Fruit fly (Drosophila melanogaster) whole organism, adult: ENCODE measurements around the gene CG13946.

Experiments used
- CG11617 ChIP-seq: fragments of 200-800 bp; sonication (Bioruptor generic); optimal IDR thresholded peaks from 2 replicates; lab custom pipeline; 2017; ENCODE audit warnings: mild to moderate bottlenecking, missing biosample characterization, missing genetic modification reagents, missing genetic modification characterization
- CG12768 ChIP-seq: fragments of 200-800 bp; sonication (Bioruptor generic); optimal IDR thresholded peaks from 2 replicates; lab custom pipeline; 2017; ENCODE audit warnings: missing biosample characterization, missing genetic modification characterization, mild to moderate bottlenecking, moderate library complexity, missing genetic modification reagents
- CG14711 ChIP-seq: fragments of 200-800 bp; sonication (Bioruptor generic); optimal IDR thresholded peaks from 2 replicates; lab custom pipeline; 2018; ENCODE audit warnings: missing biosample characterization, mild to moderate bottlenecking, missing genetic modification characterization, moderate library complexity
- CG1620 ChIP-seq: fragments of 200-800 bp; sonication (Bioruptor generic); optimal IDR thresholded peaks from 2 replicates; lab custom pipeline; 2016; ENCODE audit warnings: missing biosample characterization, missing genetic modification characterization
- CG33017 ChIP-seq: fragments of 200-800 bp; sonication (Bioruptor generic); optimal IDR thresholded peaks from 2 replicates; lab custom pipeline; 2018; ENCODE audit warnings: missing biosample characterization, mild to moderate bottlenecking, missing genetic modification characterization, moderate library complexity
- CG5204 ChIP-seq: fragments of 200-800 bp; sonication (Bioruptor generic); optimal IDR thresholded peaks from 2 replicates; lab custom pipeline; 2016; ENCODE audit warnings: missing biosample characterization, missing genetic modification characterization
- CG7045 ChIP-seq: fragments of 200-800 bp; sonication (Bioruptor generic); optimal IDR thresholded peaks from 2 replicates; lab custom pipeline; 2017; ENCODE audit warnings: missing biosample characterization, mild to moderate bottlenecking, missing genetic modification characterization
- CG7101 ChIP-seq: fragments of 200-800 bp; sonication (Bioruptor generic); optimal IDR thresholded peaks from 2 replicates; lab custom pipeline; 2018; ENCODE audit warnings: missing biosample characterization, mild to moderate bottlenecking, missing genetic modification characterization, moderate library complexity
- Clk ChIP-seq: fragments of 200-800 bp; sonication (Bioruptor generic); optimal IDR thresholded peaks from 2 replicates; lab custom pipeline; 2017; ENCODE audit warnings: missing biosample characterization, missing genetic modification characterization
- Crg-1 ChIP-seq: fragments of 200-800 bp; sonication (Bioruptor generic); optimal IDR thresholded peaks from 2 replicates; lab custom pipeline; 2016; ENCODE audit warnings: missing biosample characterization, missing genetic modification characterization
- Hr96 ChIP-seq: fragments of 200-800 bp; sonication (Bioruptor generic); optimal IDR thresholded peaks from 2 replicates; lab custom pipeline; 2016; ENCODE audit warnings: missing biosample characterization, missing genetic modification characterization
- Mnt ChIP-seq: fragments of 200-800 bp; sonication (Bioruptor generic); optimal IDR thresholded peaks from 2 replicates; lab custom pipeline; 2016; ENCODE audit warnings: missing biosample characterization, mild to moderate bottlenecking, missing genetic modification characterization
- bab1 ChIP-seq: fragments of 200-800 bp; sonication (Bioruptor generic); optimal IDR thresholded peaks from 3 replicates; lab custom pipeline; 2019; ENCODE audit warnings: missing biosample characterization, mild to moderate bottlenecking, missing genetic modification characterization, moderate library complexity
- cic ChIP-seq: fragments of 200-800 bp; sonication (Bioruptor generic); optimal IDR thresholded peaks from 2 replicates; lab custom pipeline; 2017; ENCODE audit warnings: missing biosample characterization, mild to moderate bottlenecking, missing genetic modification characterization, moderate library complexity
- cnc ChIP-seq, 2 experiments: fragments of >200 bp; optimal IDR thresholded peaks; 2 replicates each; lab custom pipeline; 2017
- kay ChIP-seq: fragments of 200-800 bp; sonication (Bioruptor generic); peaks from one replicate; lab custom pipeline; 2016; ENCODE audit warnings: missing biosample characterization, missing genetic modification characterization, borderline replicate concordance
- ovo ChIP-seq: fragments of 200-800 bp; sonication (Bioruptor generic); optimal IDR thresholded peaks from 2 replicates; lab custom pipeline; 2016; ENCODE audit warnings: missing biosample characterization, missing genetic modification characterization
- pad ChIP-seq: fragments of 200-800 bp; sonication (Bioruptor generic); optimal IDR thresholded peaks from 3 replicates; lab custom pipeline; 2017; ENCODE audit warnings: missing biosample characterization, missing genetic modification characterization, mild to moderate bottlenecking, moderate library complexity, missing genetic modification reagents
- tj ChIP-seq: fragments of 200-800 bp; sonication (Bioruptor generic); optimal IDR thresholded peaks from 3 replicates; lab custom pipeline; 2017; ENCODE audit warnings: missing biosample characterization, mild to moderate bottlenecking, missing genetic modification characterization, moderate library complexity
- toe ChIP-seq: fragments of 200-800 bp; sonication (Bioruptor generic); optimal IDR thresholded peaks from 2 replicates; lab custom pipeline; 2016; ENCODE audit warnings: missing biosample characterization, missing genetic modification characterization

Gene CG13946

dm6 chr2L:744295-744694, 32.0 kb upstream of the CG13946 start, which contains the start of gene Eaat2:
Gene Eaat2 (minus strand): TSS chr2L:744395.
- TF ChIP-seq Crg-1 (GFP tag; lab: Kevin White, UChicago) (no peak), CG12768 (GFP tag; lab: Kevin White, UChicago) (no peak), Hr96 (GFP tag; lab: Kevin White, UChicago) (no peak), Mnt (GFP tag; lab: Kevin White, UChicago) (no peak), cnc (optimal IDR thresholded peaks at IDR 0.05; lab: Kevin White, UChicago) (no peak)

dm6 chr2L:745785-746184, 30.6 kb upstream of the CG13946 start:
- TF ChIP-seq Hr96 (GFP tag; lab: Kevin White, UChicago): no peak
- no peak for TF ChIP-seq kay (GFP tag; lab: Kevin White, UChicago)
- TF ChIP-seq pad (GFP tag; lab: Kevin White, UChicago): no peak
- no peak for TF ChIP-seq Clk
- no peak for TF ChIP-seq CG5204 (GFP tag; lab: Kevin White, UChicago)
- TF ChIP-seq CG1620: no peak
- TF ChIP-seq CG11617 (GFP tag; lab: Kevin White, UChicago): no peak
- TF ChIP-seq cnc (optimal IDR thresholded peaks at IDR 0.05; lab: Kevin White, UChicago): no peak
- no peak for TF ChIP-seq ovo
- no peak for TF ChIP-seq CG12768 (GFP tag; lab: Kevin White, UChicago)
- TF ChIP-seq Mnt (GFP tag; lab: Kevin White, UChicago): no peak
- TF ChIP-seq CG33017 (tag; lab: Kevin White, UChicago): no peak
- TF ChIP-seq toe (GFP tag; lab: Kevin White, UChicago): no peak
- no peak for TF ChIP-seq tj (GFP tag; lab: Kevin White, UChicago)
- no peak for TF ChIP-seq CG14711 (tag; lab: Kevin White, UChicago)
- no peak for TF ChIP-seq CG7101 (tag; lab: Kevin White, UChicago)

dm6 chr2L:749645-750044, 26.7 kb upstream of the CG13946 start, which contains the start of gene GABA-B-R3:
Gene GABA-B-R3 (plus strand): TSS chr2L:749945.
- TF ChIP-seq ovo (no peak), Crg-1 (GFP tag; lab: Kevin White, UChicago) (no peak), CG12768 (GFP tag; lab: Kevin White, UChicago) (no peak), Hr96 (GFP tag; lab: Kevin White, UChicago) (no peak), pad (GFP tag; lab: Kevin White, UChicago) (no peak), CG14711 (tag; lab: Kevin White, UChicago) (no peak), Clk (no peak)

dm6 chr2L:750299-750698, 26.0 kb upstream of the CG13946 start:
- TF ChIP-seq CG33017 (tag; lab: Kevin White, UChicago): no peak
- no peak for TF ChIP-seq Hr96 (GFP tag; lab: Kevin White, UChicago)
- no peak for TF ChIP-seq Mnt (GFP tag; lab: Kevin White, UChicago)
- no peak for TF ChIP-seq CG7045
- no peak for TF ChIP-seq CG14711 (tag; lab: Kevin White, UChicago)

dm6 chr2L:773247-773646, 3.1 kb upstream of the CG13946 start, which contains the start of gene CG12506:
Gene CG12506 (plus strand): TSS chr2L:773547.
- TF ChIP-seq toe (GFP tag; lab: Kevin White, UChicago): no peak

dm6 chr2L:779123-779584, 2.8 kb downstream of the CG13946 start, which contains the start of gene CG13947:
Gene CG13947 (plus strand): TSS chr2L:779173.
- no peak for TF ChIP-seq CG7101 (tag; lab: Kevin White, UChicago)
- no peak for TF ChIP-seq kay (GFP tag; lab: Kevin White, UChicago)
- no peak for TF ChIP-seq Crg-1 (GFP tag; lab: Kevin White, UChicago)
- TF ChIP-seq CG33017 (tag; lab: Kevin White, UChicago): no peak
- no peak for TF ChIP-seq pad (GFP tag; lab: Kevin White, UChicago)
- no peak for TF ChIP-seq CG5204 (GFP tag; lab: Kevin White, UChicago)
- TF ChIP-seq CG11617 (GFP tag; lab: Kevin White, UChicago): no peak
- TF ChIP-seq CG1620: no peak
- no peak for TF ChIP-seq CG14711 (tag; lab: Kevin White, UChicago)
- TF ChIP-seq cic (GFP tag; lab: Kevin White, UChicago): no peak
- no peak for TF ChIP-seq Hr96 (GFP tag; lab: Kevin White, UChicago)

- TF ChIP-seq Hr96 (GFP tag; lab: Kevin White, UChicago) (no peak), CG14711 (tag; lab: Kevin White, UChicago) (no peak), kay (GFP tag; lab: Kevin White, UChicago) (no peak), tj (GFP tag; lab: Kevin White, UChicago) (no peak), CG7101 (tag; lab: Kevin White, UChicago) (no peak), cnc (optimal IDR thresholded peaks at IDR 0.05; lab: Kevin White, UChicago) (no peak), CG7045 (no peak), cic (GFP tag; lab: Kevin White, UChicago) (no peak), CG33017 (tag; lab: Kevin White, UChicago) (no peak), bab1 (GFP tag; lab: Kevin White, UChicago) (no peak), Mnt (GFP tag; lab: Kevin White, UChicago) (no peak), toe (GFP tag; lab: Kevin White, UChicago) (no peak)
Measured at dm6 chr2L:780182-780581, 3.8 kb downstream of the CG13946 start, which contains the start of gene Gr21a. Gene Gr21a (plus strand): TSS chr2L:780482.
